Fruit fly (Drosophila melanogaster) whole organism, embryonic: ENCODE measurements around the gene Zpr1.

Experiments
- CG11560 ChIP-seq: fragments of 200-800 bp; sonication (Bioruptor generic); IDR thresholded peaks from 3 replicates; pipeline ENCODE4 v1.3.6; 2022; ENCODE audit warnings: missing biosample characterization, missing genetic modification characterization
- Drgx ChIP-seq: fragments of 200-800 bp; sonication (Bioruptor generic); IDR thresholded peaks from 2 replicates; pipeline ENCODE4 v1.3.6; 2022; ENCODE audit warnings: missing biosample characterization, missing genetic modification characterization
- lab ChIP-seq: fragments of 200-800 bp; sonication (Bioruptor generic); optimal IDR thresholded peaks from 3 replicates; lab custom pipeline; 2017; ENCODE audit warnings: missing biosample characterization, missing genetic modification characterization, mild to moderate bottlenecking, moderate library complexity, missing genetic modification reagents

DNA sequence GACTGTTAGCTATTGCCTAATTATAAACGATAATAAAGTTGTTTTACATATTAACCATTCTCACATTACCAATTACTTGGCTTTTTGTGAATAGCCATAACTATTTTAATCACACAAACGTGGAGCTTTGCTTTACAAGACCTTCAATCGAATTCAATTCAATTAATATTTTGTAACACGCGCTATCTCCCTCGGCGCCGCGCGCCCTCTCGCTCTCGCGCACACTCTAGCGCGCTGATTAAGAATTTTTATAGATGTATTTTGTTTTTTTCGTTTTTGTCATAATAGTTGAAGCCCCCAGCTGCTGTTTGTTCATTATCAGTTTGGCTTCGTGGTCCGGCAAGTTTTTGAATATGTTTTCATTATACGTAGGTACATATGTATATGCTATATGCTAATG, 39.2 kb upstream of the Zpr1 start:
- TF ChIP-seq CG11560 (tag; lab: Robert Waterston, UW) (no peak), Drgx (GFP tag; lab: Robert Waterston, UW) (no peak), lab (GFP tag; lab: Kevin White, UChicago) (no peak)
